Fruit fly (Drosophila melanogaster) whole organism, embryonic: ENCODE data around the gene Helz.

ENCODE experiments used
- ATbp ChIP-seq: fragments of 200-800 bp; sonication (Bioruptor generic); optimal IDR thresholded peaks from 2 replicates; lab custom pipeline; 2017; ENCODE audit warnings: missing biosample characterization, mild to moderate bottlenecking, missing genetic modification characterization, missing genetic modification reagents
- Bdp1 ChIP-seq: fragments of 200-800 bp; sonication (Bioruptor generic); optimal IDR thresholded peaks from 3 replicates; lab custom pipeline; 2016; ENCODE audit warnings: missing biosample characterization, missing genetic modification characterization
- Bgb ChIP-seq: fragments of 200-800 bp; sonication (Bioruptor generic); IDR thresholded peaks from 2 replicates; pipeline ENCODE4 v1.3.6; 2022; ENCODE audit warnings: missing biosample characterization, missing genetic modification characterization; ENCODE audit not compliant: partially characterized antibody
- Bteb2 ChIP-seq: fragments of 200-800 bp; sonication (Bioruptor generic); optimal IDR thresholded peaks from 2 replicates; lab custom pipeline; 2016; ENCODE audit warnings: missing biosample characterization, missing genetic modification characterization
- CG11247 ChIP-seq: fragments of 200-800 bp; sonication (Bioruptor generic); IDR thresholded peaks from 2 replicates; pipeline ENCODE4 v1.3.6; 2022; ENCODE audit warnings: missing biosample characterization, missing genetic modification characterization
- CG11696 ChIP-seq: fragments of 200-800 bp; sonication (Bioruptor generic); IDR thresholded peaks from 2 replicates; pipeline ENCODE4 v1.3.6; 2022; ENCODE audit warnings: missing biosample characterization, missing genetic modification characterization
- CG12071 ChIP-seq: fragments of 200-800 bp; sonication (Bioruptor generic); optimal IDR thresholded peaks from 3 replicates; lab custom pipeline; 2018; ENCODE audit warnings: missing biosample characterization, mild to moderate bottlenecking, missing genetic modification characterization
- CG12219 ChIP-seq: fragments of 200-800 bp; sonication (Bioruptor generic); optimal IDR thresholded peaks from 3 replicates; lab custom pipeline; 2018; ENCODE audit warnings: missing biosample characterization, mild to moderate bottlenecking, missing genetic modification characterization
- CG1233 ChIP-seq: fragments of 200-800 bp; sonication (Bioruptor generic); optimal IDR thresholded peaks from 4 replicates; lab custom pipeline; 2018; ENCODE audit warnings: missing biosample characterization, mild to moderate bottlenecking, missing genetic modification characterization
- CG12769 ChIP-seq: fragments of 200-800 bp; sonication (Bioruptor generic); optimal IDR thresholded peaks from 2 replicates; lab custom pipeline; 2019; ENCODE audit warnings: missing biosample characterization, mild to moderate bottlenecking, missing genetic modification characterization, moderate library complexity
- CG15601 ChIP-seq: fragments of 200-800 bp; sonication (Bioruptor generic); optimal IDR thresholded peaks from 3 replicates; lab custom pipeline; 2019; ENCODE audit warnings: missing biosample characterization, mild to moderate bottlenecking, missing genetic modification characterization, moderate library complexity
- CG16863 ChIP-seq: fragments of 200-800 bp; sonication (Bioruptor generic); optimal IDR thresholded peaks from 3 replicates; lab custom pipeline; 2016; ENCODE audit warnings: missing biosample characterization, missing genetic modification characterization
- CG4707 ChIP-seq: fragments of 200-800 bp; sonication (Bioruptor generic); optimal IDR thresholded peaks from 2 replicates; lab custom pipeline; 2018; ENCODE audit warnings: missing biosample characterization, mild to moderate bottlenecking, missing genetic modification characterization, moderate library complexity
- CG6254 ChIP-seq: fragments of 200-800 bp; sonication (Bioruptor generic); optimal IDR thresholded peaks from 3 replicates; lab custom pipeline; 2017; ENCODE audit warnings: mild to moderate bottlenecking, missing biosample characterization, missing genetic modification reagents, missing genetic modification characterization
- CG6813 ChIP-seq: fragments of 200-800 bp; sonication (Bioruptor generic); optimal IDR thresholded peaks from 2 replicates; lab custom pipeline; 2017; ENCODE audit warnings: missing biosample characterization, missing genetic modification characterization, mild to moderate bottlenecking, moderate library complexity, missing genetic modification reagents
- CG7745 ChIP-seq: fragments of 200-800 bp; sonication (Bioruptor generic); optimal IDR thresholded peaks from 2 replicates; lab custom pipeline; 2018; ENCODE audit warnings: missing biosample characterization, mild to moderate bottlenecking, missing genetic modification characterization, moderate library complexity
- CG8944 ChIP-seq: fragments of 200-800 bp; sonication (Bioruptor generic); optimal IDR thresholded peaks from 3 replicates; lab custom pipeline; 2016; ENCODE audit warnings: missing biosample characterization, missing genetic modification characterization
- Camta ChIP-seq: fragments of 200-800 bp; sonication (Bioruptor generic); optimal IDR thresholded peaks from 2 replicates; lab custom pipeline; 2016; ENCODE audit warnings: missing biosample characterization, missing genetic modification characterization
- CoRest ChIP-seq: fragments of 200-800 bp; sonication (Bioruptor generic); optimal IDR thresholded peaks from 3 replicates; lab custom pipeline; 2018; ENCODE audit warnings: missing biosample characterization, mild to moderate bottlenecking, missing genetic modification characterization, moderate library complexity
- CrebB ChIP-seq: fragments of 200-800 bp; sonication (Bioruptor generic); optimal IDR thresholded peaks from 3 replicates; lab custom pipeline; 2018; ENCODE audit warnings: missing biosample characterization, mild to moderate bottlenecking, missing genetic modification characterization
- Dref ChIP-seq: fragments of 200-800 bp; sonication (Bioruptor generic); IDR thresholded peaks from 2 replicates; pipeline ENCODE4 v1.3.6; 2022; ENCODE audit warnings: missing biosample characterization, missing genetic modification characterization
- Fer2 ChIP-seq: fragments of 200-800 bp; sonication (Bioruptor generic); optimal IDR thresholded peaks from 2 replicates; lab custom pipeline; 2018; ENCODE audit warnings: missing biosample characterization, mild to moderate bottlenecking, missing genetic modification characterization, moderate library complexity
- HmgD ChIP-seq: fragments of 200-800 bp; sonication (Bioruptor generic); optimal IDR thresholded peaks from 3 replicates; lab custom pipeline; 2016; ENCODE audit warnings: missing biosample characterization, missing genetic modification characterization
- NC2β ChIP-seq: fragments of 200-800 bp; sonication (Bioruptor generic); optimal IDR thresholded peaks from 2 replicates; lab custom pipeline; 2016; ENCODE audit warnings: missing biosample characterization, missing genetic modification characterization
- Ptx1 ChIP-seq: fragments of 200-800 bp; sonication (Bioruptor generic); IDR thresholded peaks from 2 replicates; pipeline ENCODE4 v1.3.6; 2022; ENCODE audit warnings: missing biosample characterization, missing genetic modification characterization
- Rfx ChIP-seq: fragments of 200-800 bp; sonication (Bioruptor generic); IDR thresholded peaks from 2 replicates; pipeline ENCODE4 v1.3.6; 2022; ENCODE audit warnings: missing biosample characterization, missing genetic modification characterization
- Side ChIP-seq: fragments of 200-800 bp; sonication (Bioruptor generic); optimal IDR thresholded peaks from 2 replicates; lab custom pipeline; 2016; ENCODE audit warnings: missing biosample characterization, missing genetic modification characterization
- Six4 ChIP-seq: fragments of 200-800 bp; sonication (Bioruptor generic); optimal IDR thresholded peaks from 2 replicates; lab custom pipeline; 2016; ENCODE audit warnings: missing biosample characterization, missing genetic modification characterization
- Stat92E ChIP-seq, 3 experiments: fragments of >200 bp in 2 of 3; fragments of 200-800 bp in 1 of 3; sonication (Bioruptor generic) in 1 of 3; optimal IDR thresholded peaks; 2 replicates each; lab custom pipeline; 2017 to 2019; ENCODE audit warnings: missing biosample characterization in 3 of 3, missing genetic modification characterization in 3 of 3, mild to moderate bottlenecking in 1 of 3, moderate library complexity in 1 of 3
- Taf1 ChIP-seq: fragments of 200-800 bp; sonication (Bioruptor generic); IDR thresholded peaks from 2 replicates; pipeline ENCODE4 v1.3.6; 2022; ENCODE audit warnings: missing biosample characterization, missing genetic modification characterization
- YL-1 ChIP-seq: fragments of 200-800 bp; sonication (Bioruptor generic); optimal IDR thresholded peaks from 3 replicates; lab custom pipeline; 2017; ENCODE audit warnings: missing biosample characterization, mild to moderate bottlenecking, missing genetic modification characterization
- bcd ChIP-seq: fragments of 200-800 bp; sonication (Bioruptor generic); optimal IDR thresholded peaks from 2 replicates; lab custom pipeline; 2017; ENCODE audit warnings: missing biosample characterization, mild to moderate bottlenecking, missing genetic modification characterization
- bsh ChIP-seq, 2 experiments: fragments of 200-800 bp; sonication (Bioruptor generic); optimal IDR thresholded peaks; 2 replicates each; lab custom pipeline; 2017 to 2018; ENCODE audit warnings: mild to moderate bottlenecking in 2 of 2, missing biosample characterization in 2 of 2, missing genetic modification characterization in 2 of 2, moderate library complexity in 1 of 2
- cg ChIP-seq: fragments of 200-800 bp; sonication (Bioruptor generic); optimal IDR thresholded peaks from 3 replicates; lab custom pipeline; 2019; ENCODE audit warnings: missing biosample characterization, mild to moderate bottlenecking, missing genetic modification characterization, moderate library complexity
- corto ChIP-seq: fragments of 200-800 bp; sonication (Bioruptor generic); optimal IDR thresholded peaks from 2 replicates; lab custom pipeline; 2016; ENCODE audit warnings: missing biosample characterization, mild to moderate bottlenecking, missing genetic modification characterization, moderate library complexity
- fd64A ChIP-seq: fragments of 200-800 bp; sonication (Bioruptor generic); optimal IDR thresholded peaks from 3 replicates; lab custom pipeline; 2018; ENCODE audit warnings: missing biosample characterization, mild to moderate bottlenecking, missing genetic modification characterization
- kah ChIP-seq: fragments of 200-800 bp; sonication (Bioruptor generic); optimal IDR thresholded peaks from 2 replicates; lab custom pipeline; 2018; ENCODE audit warnings: missing biosample characterization, mild to moderate bottlenecking, missing genetic modification characterization
- lab ChIP-seq: fragments of 200-800 bp; sonication (Bioruptor generic); optimal IDR thresholded peaks from 3 replicates; lab custom pipeline; 2017; ENCODE audit warnings: missing biosample characterization, missing genetic modification characterization, mild to moderate bottlenecking, moderate library complexity, missing genetic modification reagents
- mirr ChIP-seq: fragments of 200-800 bp; sonication (Bioruptor generic); optimal IDR thresholded peaks from 3 replicates; lab custom pipeline; 2018; ENCODE audit warnings: missing biosample characterization, mild to moderate bottlenecking, missing genetic modification characterization
- nmo ChIP-seq: fragments of 200-800 bp; sonication (Bioruptor generic); optimal IDR thresholded peaks from 2 replicates; lab custom pipeline; 2018; ENCODE audit warnings: missing biosample characterization, mild to moderate bottlenecking, missing genetic modification characterization, moderate library complexity
- org-1 ChIP-seq: fragments of 200-800 bp; sonication (Bioruptor generic); optimal IDR thresholded peaks from 2 replicates; lab custom pipeline; 2017; ENCODE audit warnings: missing biosample characterization, missing genetic modification characterization
- pan ChIP-seq, 4 experiments: fragments of >200 bp in 3 of 4; fragments of 200-800 bp in 1 of 4; sonication (Bioruptor generic) in 1 of 4; optimal IDR thresholded peaks in 3 of 4; IDR thresholded peaks in 1 of 4; 2 replicates each; pipeline versions ENCODE4 v1.3.6 to Lab custom; 2017 to 2022; ENCODE audit warnings: missing biosample characterization in 2 of 4, missing genetic modification characterization in 2 of 4, mixed read lengths in 1 of 4
- repo ChIP-seq: fragments of 200-800 bp; sonication (Bioruptor generic); optimal IDR thresholded peaks from 2 replicates; lab custom pipeline; 2016; ENCODE audit warnings: missing biosample characterization, missing genetic modification characterization
- row ChIP-seq: fragments of 200-800 bp; sonication (Bioruptor generic); IDR thresholded peaks from 3 replicates; pipeline ENCODE4 v1.3.6; 2022; ENCODE audit warnings: missing biosample characterization, missing genetic modification characterization
- seq ChIP-seq: fragments of 200-800 bp; sonication (Bioruptor generic); IDR thresholded peaks from 2 replicates; pipeline ENCODE4 v1.3.6; 2022; ENCODE audit warnings: missing biosample characterization, missing genetic modification characterization
- ssp ChIP-seq: fragments of 200-800 bp; sonication (Bioruptor generic); IDR thresholded peaks from 2 replicates; pipeline ENCODE4 v1.3.6; 2022; ENCODE audit warnings: missing biosample characterization, missing genetic modification characterization
- unpg ChIP-seq: fragments of 200-800 bp; sonication (Bioruptor generic); optimal IDR thresholded peaks from 3 replicates; lab custom pipeline; 2018; ENCODE audit warnings: missing biosample characterization, mild to moderate bottlenecking, missing genetic modification characterization, moderate library complexity
- vnd ChIP-seq: fragments of 200-800 bp; sonication (Bioruptor generic); IDR thresholded peaks from 3 replicates; pipeline ENCODE4 v1.3.6; 2022; ENCODE audit warnings: missing biosample characterization, missing genetic modification characterization; ENCODE audit not compliant: partially characterized antibody
- wek ChIP-seq: fragments of 200-800 bp; sonication (Bioruptor generic); optimal IDR thresholded peaks from 3 replicates; lab custom pipeline; 2018; ENCODE audit warnings: missing biosample characterization, mild to moderate bottlenecking, missing genetic modification characterization, moderate library complexity

Gene Helz

DNA sequence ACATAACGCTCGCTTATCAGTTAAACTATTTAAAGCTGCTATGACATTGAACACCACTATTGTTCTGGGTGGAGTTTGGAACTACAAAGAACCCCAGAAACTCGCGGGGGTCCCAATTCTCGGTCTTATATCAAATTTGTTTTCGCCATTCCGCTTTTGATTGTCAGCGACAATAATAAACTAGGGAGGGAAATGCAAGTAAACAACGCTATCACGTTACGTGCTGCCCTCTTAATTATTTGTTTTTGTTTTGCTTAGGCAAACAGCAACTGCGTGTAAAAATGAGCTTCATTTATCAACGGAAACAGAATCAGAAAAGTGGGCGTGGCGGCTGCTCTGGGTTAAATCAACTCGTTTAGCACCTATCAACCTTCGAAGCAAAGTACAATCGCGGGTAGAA lies 9.5 kb upstream of the Helz start (continued):
- TF ChIP-seq CoRest (tag; lab: Kevin White, UChicago) (peak; percentile 9), bsh (GFP tag; optimal IDR thresholded peaks at IDR 0.05; lab: Kevin White, UChicago) (peak in 1 of 2 experiments; percentile 62), wek (GFP tag; lab: Kevin White, UChicago) (peak; percentile 69), org-1 (GFP tag; lab: Kevin White, UChicago) (peak; percentile 32), Ptx1 (no peak), CG6254 (GFP tag; lab: Kevin White, UChicago) (peak; percentile 51), Rfx (GFP tag; lab: Robert Waterston, UW) (peak; percentile 13; the same call in 1 of the 2 replicates), repo (GFP tag; lab: Kevin White, UChicago) (no peak), CG15601 (tag; lab: Kevin White, UChicago) (peak; percentile 66), CG6813 (GFP tag; lab: Kevin White, UChicago) (peak; percentile 64), HmgD (GFP tag; lab: Kevin White, UChicago) (no peak), Bgb (GFP tag; lab: Robert Waterston, UW) (no peak), Bdp1 (GFP tag; lab: Kevin White, UChicago) (peak; percentile 33), nmo (no peak), pan (optimal IDR thresholded peaks at IDR 0.05; lab: Kevin White, UChicago) (no peak), pan (GFP tag; optimal IDR thresholded peaks at IDR 0.05 in 1 of 2, IDR thresholded peaks at IDR 0.05 in 1 of 2) (peak in 1 of 2 experiments; percentile 18), NC2β (GFP tag; lab: Kevin White, UChicago) (peak; percentile 5), Bteb2 (GFP tag; lab: Kevin White, UChicago) (no peak), ssp (GFP tag; lab: Robert Waterston, UW) (no peak), lab (peak; percentile 63), vnd (GFP tag; lab: Robert Waterston, UW) (no peak), CG12769 (tag; lab: Kevin White, UChicago) (peak; percentile 22), unpg (GFP tag; lab: Kevin White, UChicago) (peak; percentile 23), CG1233 (GFP tag; lab: Kevin White, UChicago) (peak; percentile 44), fd64A (GFP tag; lab: Kevin White, UChicago) (peak; percentile 55), Camta (no peak), mirr (peak; percentile 38), cg (no peak), Fer2 (tag; lab: Kevin White, UChicago) (no peak), Dref (GFP tag; lab: Robert Waterston, UW) (no peak), ATbp (GFP tag; lab: Kevin White, UChicago) (peak; percentile 74), CrebB (tag; lab: Kevin White, UChicago) (peak; percentile 70), CG12219 (GFP tag; lab: Kevin White, UChicago) (peak; percentile 24), CG16863 (GFP tag; lab: Kevin White, UChicago) (peak; percentile 3), row (GFP tag; lab: Robert Waterston, UW) (no peak), kah (peak; percentile 39), CG12071 (GFP tag; lab: Kevin White, UChicago) (peak; percentile 71), Taf1 (no peak), Side (GFP tag; lab: Kevin White, UChicago) (no peak), CG4707 (GFP tag; lab: Kevin White, UChicago) (peak; percentile 42), CG11696 (GFP tag; lab: Robert Waterston, UW) (no peak), CG11247 (GFP tag; lab: Robert Waterston, UW) (no peak), Six4 (GFP tag; lab: Kevin White, UChicago) (peak; percentile 2), bcd (peak; percentile 10), corto (GFP tag; lab: Kevin White, UChicago) (no peak), seq (GFP tag; lab: Robert Waterston, UW) (peak; percentile 47), YL-1 (GFP tag; lab: Kevin White, UChicago) (peak; percentile 1), CG7745 (tag; lab: Kevin White, UChicago) (no peak), CG8944 (GFP tag; lab: Kevin White, UChicago) (no peak), Stat92E (GFP tag; optimal IDR thresholded peaks at IDR 0.05; lab: Kevin White, UChicago) (no peak)
